Worm (Caenorhabditis elegans) whole organism, young adult: ENCODE data around the gene F21D12.2.

Experiments used
- B0261.1 ChIP-seq: sonication (generic microtip); optimal IDR thresholded peaks from 2 replicates; lab custom pipeline; 2016; ENCODE audit warnings: mild to moderate bottlenecking, missing genetic modification characterization, moderate library complexity, missing compliant biosample characterization
- Y53F4B.3 ChIP-seq: fragments of 200-800 bp; sonication (Bioruptor generic); IDR thresholded peaks from 2 replicates; pipeline ENCODE4 v1.3.6; 2022; ENCODE audit warnings: missing genetic modification reagents, missing genetic modification characterization, missing compliant biosample characterization
- him-1 ChIP-seq: sonication (generic microtip); optimal IDR thresholded peaks from 2 replicates; lab custom pipeline; 2016; ENCODE audit warnings: missing genotype, missing genetic modification reagents, missing genetic modification characterization, missing compliant biosample characterization
- hmg-1.2 ChIP-seq: fragments of 200-800 bp; sonication (Bioruptor generic); IDR thresholded peaks from 2 replicates; pipeline ENCODE4 v1.3.6; 2022; ENCODE audit warnings: missing genetic modification reagents, missing genetic modification characterization, missing compliant biosample characterization
- nfya-1 ChIP-seq: sonication (generic microtip); optimal IDR thresholded peaks from 2 replicates; lab custom pipeline; 2017; ENCODE audit warnings: antibody characterized with exemption, missing compliant biosample characterization, missing genetic modification characterization, borderline replicate concordance; ENCODE audit not compliant: insufficient read depth
- pbrm-1 ChIP-seq: fragments of 200-800 bp; sonication (Bioruptor generic); IDR thresholded peaks from 2 replicates; pipeline ENCODE4 v1.3.6; 2022; ENCODE audit warnings: missing genetic modification reagents, missing genetic modification characterization, missing compliant biosample characterization
- ztf-22 ChIP-seq: fragments of 200-800 bp; sonication (Bioruptor generic); optimal IDR thresholded peaks from 2 replicates; lab custom pipeline; 2018; ENCODE audit warnings: mild to moderate bottlenecking, missing genetic modification characterization, moderate library complexity, missing compliant biosample characterization

- no peak for TF ChIP-seq him-1 (tag; lab: Kevin White, UChicago)
- TF ChIP-seq pbrm-1 = no peak
- TF ChIP-seq Y53F4B.3 = no peak
- TF ChIP-seq ztf-22 (GFP tag; lab: Kevin White, UChicago) = no peak
- no peak for TF ChIP-seq B0261.1 (tag; lab: Kevin White, UChicago)
- no peak for TF ChIP-seq hmg-1.2 (GFP tag; lab: Robert Waterston, UW)
- TF ChIP-seq nfya-1 = no peak
Observed at ce11 chrII:7340703-7341102, 23.1 kb downstream of the F21D12.2 start.
